Fruit fly (Drosophila melanogaster) whole organism, embryonic: ENCODE results near the gene CG13024.

ENCODE experiments used
- BtbVII ChIP-seq: fragments of 200-800 bp; sonication (Bioruptor generic); optimal IDR thresholded peaks from 3 replicates; lab custom pipeline; 2017; ENCODE audit warnings: missing biosample characterization, mild to moderate bottlenecking, missing genetic modification characterization
- CG10267 ChIP-seq: fragments of 200-800 bp; sonication (Bioruptor generic); optimal IDR thresholded peaks from 2 replicates; lab custom pipeline; 2018; ENCODE audit warnings: missing biosample characterization, mild to moderate bottlenecking, missing genetic modification characterization, moderate library complexity
- CG11093 ChIP-seq: fragments of 200-800 bp; sonication (Bioruptor generic); IDR thresholded peaks from 3 replicates; pipeline ENCODE4 v1.3.6; 2022; ENCODE audit warnings: missing biosample characterization, missing genetic modification characterization
- CG11398 ChIP-seq: fragments of 200-800 bp; sonication (Bioruptor generic); optimal IDR thresholded peaks from 2 replicates; lab custom pipeline; 2016; ENCODE audit warnings: missing biosample characterization, missing genetic modification characterization
- CG11504 ChIP-seq: fragments of 200-800 bp; sonication (Bioruptor generic); optimal IDR thresholded peaks from 3 replicates; lab custom pipeline; 2019; ENCODE audit warnings: missing biosample characterization, mild to moderate bottlenecking, missing genetic modification characterization, moderate library complexity
- CG15696 ChIP-seq: fragments of 200-800 bp; sonication (Bioruptor generic); optimal IDR thresholded peaks from 2 replicates; lab custom pipeline; 2019; ENCODE audit warnings: missing biosample characterization, mild to moderate bottlenecking, missing genetic modification characterization, moderate library complexity
- CG16779 ChIP-seq: fragments of 200-800 bp; sonication (Bioruptor generic); IDR thresholded peaks from 2 replicates; pipeline ENCODE4 v1.3.6; 2022; ENCODE audit warnings: missing biosample characterization, missing genetic modification characterization
- CG17385 ChIP-seq: fragments of 200-800 bp; sonication (Bioruptor generic); optimal IDR thresholded peaks from 3 replicates; lab custom pipeline; 2018; ENCODE audit warnings: missing biosample characterization, mild to moderate bottlenecking, missing genetic modification characterization
- CG3847 ChIP-seq: fragments of 200-800 bp; sonication (Bioruptor generic); IDR thresholded peaks from 2 replicates; pipeline ENCODE4 v1.3.6; 2022; ENCODE audit warnings: missing biosample characterization, missing genetic modification characterization
- CG42726 ChIP-seq: fragments of 200-800 bp; sonication (Bioruptor generic); IDR thresholded peaks from 2 replicates; pipeline ENCODE4 v1.3.6; 2022; ENCODE audit warnings: missing biosample characterization, missing genetic modification characterization; ENCODE audit not compliant: partially characterized antibody
- CG4360 ChIP-seq: fragments of 200-800 bp; sonication (Bioruptor generic); IDR thresholded peaks from 2 replicates; pipeline ENCODE4 v1.3.6; 2022; ENCODE audit warnings: missing biosample characterization, missing genetic modification characterization
- CG4617 ChIP-seq: fragments of 200-800 bp; sonication (Bioruptor generic); optimal IDR thresholded peaks from 3 replicates; lab custom pipeline; 2016; ENCODE audit warnings: missing biosample characterization, missing genetic modification characterization, borderline replicate concordance
- CG6175 ChIP-seq: fragments of 200-800 bp; sonication (Bioruptor generic); IDR thresholded peaks from 3 replicates; pipeline ENCODE4 v1.3.6; 2022; ENCODE audit warnings: missing biosample characterization, missing genetic modification characterization
- CG7839 ChIP-seq: fragments of 200-800 bp; sonication (Bioruptor generic); optimal IDR thresholded peaks from 3 replicates; lab custom pipeline; 2018; ENCODE audit warnings: missing biosample characterization, mild to moderate bottlenecking, missing genetic modification characterization, moderate library complexity
- CG8281 ChIP-seq: fragments of 200-800 bp; sonication (Bioruptor generic); optimal IDR thresholded peaks from 2 replicates; lab custom pipeline; 2018; ENCODE audit warnings: missing biosample characterization, mild to moderate bottlenecking, missing genetic modification characterization, moderate library complexity
- CG9817 ChIP-seq: fragments of 200-800 bp; sonication (Bioruptor generic); optimal IDR thresholded peaks from 2 replicates; lab custom pipeline; 2018; ENCODE audit warnings: missing biosample characterization, mild to moderate bottlenecking, missing genetic modification characterization, moderate library complexity
- CTCF ChIP-seq: fragments of 200-800 bp; sonication (Bioruptor generic); optimal IDR thresholded peaks from 2 replicates; lab custom pipeline; 2017; ENCODE audit warnings: missing biosample characterization, mild to moderate bottlenecking, missing genetic modification characterization, moderate library complexity
- Chrac-16 ChIP-seq: fragments of 200-800 bp; sonication (Bioruptor generic); optimal IDR thresholded peaks from 3 replicates; lab custom pipeline; 2016; ENCODE audit warnings: missing biosample characterization, missing genetic modification characterization
- Drgx ChIP-seq: fragments of 200-800 bp; sonication (Bioruptor generic); IDR thresholded peaks from 2 replicates; pipeline ENCODE4 v1.3.6; 2022; ENCODE audit warnings: missing biosample characterization, missing genetic modification characterization
- E2f2 ChIP-seq: fragments of 200-800 bp; sonication (Bioruptor generic); IDR thresholded peaks from 2 replicates; pipeline ENCODE4 v1.3.6; 2022; ENCODE audit warnings: missing biosample characterization, missing genetic modification characterization
- Fer3 ChIP-seq: fragments of 200-800 bp; sonication (Bioruptor generic); optimal IDR thresholded peaks from 2 replicates; lab custom pipeline; 2018; ENCODE audit warnings: missing biosample characterization, mild to moderate bottlenecking, missing genetic modification characterization, moderate library complexity
- H2.0 ChIP-seq: fragments of 200-800 bp; sonication (Bioruptor generic); IDR thresholded peaks from 2 replicates; pipeline ENCODE4 v1.3.6; 2022; ENCODE audit warnings: missing biosample characterization, missing genetic modification characterization
- HHEX ChIP-seq: fragments of 200-800 bp; sonication (Bioruptor generic); optimal IDR thresholded peaks from 3 replicates; lab custom pipeline; 2017; ENCODE audit warnings: missing biosample characterization, mild to moderate bottlenecking, missing genetic modification characterization, missing genetic modification reagents
- Max ChIP-seq: fragments of 200-800 bp; sonication (Bioruptor generic); optimal IDR thresholded peaks from 2 replicates; lab custom pipeline; 2016; ENCODE audit warnings: missing biosample characterization, mild to moderate bottlenecking, missing genetic modification characterization
- NC2α ChIP-seq: fragments of 200-800 bp; sonication (Bioruptor generic); optimal IDR thresholded peaks from 2 replicates; lab custom pipeline; 2016; ENCODE audit warnings: missing biosample characterization, missing genetic modification characterization
- Nf-YA ChIP-seq: fragments of 200-800 bp; sonication (Bioruptor generic); IDR thresholded peaks from 2 replicates; pipeline ENCODE4 v1.3.6; 2022; ENCODE audit warnings: missing biosample characterization, missing genetic modification characterization
- NfI ChIP-seq: fragments of 200-800 bp; sonication (Bioruptor generic); optimal IDR thresholded peaks from 3 replicates; lab custom pipeline; 2018; ENCODE audit warnings: missing biosample characterization, mild to moderate bottlenecking, missing genetic modification characterization, moderate library complexity
- Optix ChIP-seq: fragments of 200-800 bp; sonication (Bioruptor generic); IDR thresholded peaks from 3 replicates; pipeline ENCODE4 v1.3.6; 2022; ENCODE audit warnings: missing biosample characterization, missing genetic modification characterization
- Taf1 ChIP-seq: fragments of 200-800 bp; sonication (Bioruptor generic); IDR thresholded peaks from 2 replicates; pipeline ENCODE4 v1.3.6; 2022; ENCODE audit warnings: missing biosample characterization, missing genetic modification characterization
- Trl ChIP-seq, 3 experiments: fragments of >200 bp in 2 of 3; fragments of 200-800 bp in 1 of 3; sonication (Bioruptor generic) in 1 of 3; optimal IDR thresholded peaks; 2 replicates in 1 of 3; 3 replicates in 2 of 3; lab custom pipeline; 2016 to 2017; ENCODE audit warnings: missing biosample characterization in 1 of 3, missing genetic modification characterization in 1 of 3
- Vsx1 ChIP-seq: fragments of 200-800 bp; sonication (Bioruptor generic); optimal IDR thresholded peaks from 2 replicates; lab custom pipeline; 2017; ENCODE audit warnings: missing biosample characterization, mild to moderate bottlenecking, missing genetic modification characterization, missing genetic modification reagents
- Xbp1 ChIP-seq: fragments of 200-800 bp; sonication (Bioruptor generic); optimal IDR thresholded peaks from 3 replicates; lab custom pipeline; 2016; ENCODE audit warnings: missing biosample characterization, mild to moderate bottlenecking, missing genetic modification characterization
- al ChIP-seq: fragments of 200-800 bp; sonication (Bioruptor generic); IDR thresholded peaks from 2 replicates; pipeline ENCODE4 v1.3.6; 2022; ENCODE audit warnings: missing biosample characterization, missing genetic modification characterization
- bowl ChIP-seq: fragments of 200-800 bp; sonication (Bioruptor generic); IDR thresholded peaks from 2 replicates; pipeline ENCODE4 v1.3.6; 2022; ENCODE audit warnings: missing biosample characterization, missing genetic modification characterization
- eyg ChIP-seq: fragments of 200-800 bp; sonication (Bioruptor generic); optimal IDR thresholded peaks from 3 replicates; lab custom pipeline; 2016; ENCODE audit warnings: missing biosample characterization, missing genetic modification characterization
- fru ChIP-seq: fragments of >200 bp; optimal IDR thresholded peaks from 2 replicates; lab custom pipeline; 2017
- hb ChIP-seq: fragments of 200-800 bp; sonication (Bioruptor generic); IDR thresholded peaks from 3 replicates; pipeline ENCODE4 v1.3.6; 2022; ENCODE audit warnings: missing biosample characterization, missing genetic modification characterization; ENCODE audit not compliant: partially characterized antibody
- inv ChIP-seq: fragments of 200-800 bp; sonication (Bioruptor generic); IDR thresholded peaks from 2 replicates; pipeline ENCODE4 v1.3.6; 2022; ENCODE audit warnings: missing biosample characterization, missing genetic modification characterization; ENCODE audit not compliant: partially characterized antibody
- nom ChIP-seq: fragments of 200-800 bp; sonication (Bioruptor generic); optimal IDR thresholded peaks from 2 replicates; lab custom pipeline; 2017; ENCODE audit warnings: missing biosample characterization, missing genetic modification characterization, mild to moderate bottlenecking, moderate library complexity, missing genetic modification reagents
- odd ChIP-seq: fragments of 200-800 bp; sonication (Bioruptor generic); optimal IDR thresholded peaks from 2 replicates; lab custom pipeline; 2017; ENCODE audit warnings: missing biosample characterization, mild to moderate bottlenecking, missing genetic modification characterization
- pita ChIP-seq: fragments of 200-800 bp; sonication (Bioruptor generic); optimal IDR thresholded peaks from 2 replicates; lab custom pipeline; 2017; ENCODE audit warnings: missing biosample characterization, mild to moderate bottlenecking, missing genetic modification characterization
- pros ChIP-seq: fragments of 200-800 bp; sonication (Bioruptor generic); optimal IDR thresholded peaks from 3 replicates; lab custom pipeline; 2019; ENCODE audit warnings: missing biosample characterization, mild to moderate bottlenecking, missing genetic modification characterization, moderate library complexity
- seq ChIP-seq: fragments of 200-800 bp; sonication (Bioruptor generic); IDR thresholded peaks from 2 replicates; pipeline ENCODE4 v1.3.6; 2022; ENCODE audit warnings: missing biosample characterization, missing genetic modification characterization
- sim ChIP-seq: fragments of 200-800 bp; sonication (Bioruptor generic); IDR thresholded peaks from 2 replicates; pipeline ENCODE4 v1.3.6; 2022; ENCODE audit warnings: missing biosample characterization, missing genetic modification characterization
- stc ChIP-seq: fragments of 200-800 bp; sonication (Bioruptor generic); IDR thresholded peaks from 2 replicates; pipeline ENCODE4 v1.3.6; 2022; ENCODE audit warnings: missing biosample characterization, missing genetic modification characterization
- tap ChIP-seq: fragments of 200-800 bp; optimal IDR thresholded peaks from 3 replicates; lab custom pipeline; 2019; ENCODE audit warnings: missing biosample characterization, mild to moderate bottlenecking, missing genetic modification characterization, moderate library complexity
- tgo ChIP-seq: fragments of 200-800 bp; sonication (Bioruptor generic); IDR thresholded peaks from 3 replicates; pipeline ENCODE4 v1.3.6; 2022; ENCODE audit warnings: missing biosample characterization, missing genetic modification characterization
- toy ChIP-seq: fragments of 200-800 bp; sonication (Bioruptor generic); IDR thresholded peaks from 2 replicates; pipeline ENCODE4 v1.3.6; 2022; ENCODE audit warnings: missing biosample characterization, missing genetic modification characterization
- vvl ChIP-seq: fragments of 200-800 bp; sonication (Bioruptor generic); IDR thresholded peaks from 2 replicates; pipeline ENCODE4 v1.3.6; 2022; ENCODE audit warnings: missing biosample characterization, missing genetic modification characterization
- zfh1 ChIP-seq: fragments of 200-800 bp; sonication (Bioruptor generic); IDR thresholded peaks from 3 replicates; pipeline ENCODE4 v1.3.6; 2022; ENCODE audit warnings: missing biosample characterization, missing genetic modification characterization

Gene CG13024

DNA sequence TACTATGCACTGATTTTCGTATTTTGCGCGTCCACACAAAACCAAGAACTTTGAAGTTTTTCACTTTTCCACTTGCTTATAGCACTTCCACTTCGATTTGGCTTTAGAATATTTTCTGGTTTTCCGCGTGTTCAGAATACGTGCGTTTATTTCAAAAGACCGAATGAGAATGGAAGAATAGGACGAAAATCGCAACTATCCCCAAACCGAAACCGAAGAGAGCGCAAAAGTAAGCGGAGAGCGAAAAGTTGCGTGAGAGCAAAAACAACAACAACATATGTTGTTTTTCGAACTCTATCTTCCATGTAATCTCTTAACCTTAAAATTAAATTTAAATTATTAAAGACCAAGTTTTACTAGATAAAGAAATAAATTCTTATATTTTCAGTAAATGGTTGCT, 21.3 kb downstream of the CG13024 start, which contains the start of gene CG9674:
CG9674 (minus strand) TSS at position 174 of the 400 bp plus-strand sequence.
- TF ChIP-seq CG42726 (GFP tag; lab: Robert Waterston, UW): no peak
- TF ChIP-seq CG17385: no peak
- TF ChIP-seq CG4360 (GFP tag; lab: Robert Waterston, UW): peak; percentile 59; the same call in 1 of the 2 replicates
- no peak for TF ChIP-seq eyg (GFP tag; lab: Kevin White, UChicago)
- no peak for TF ChIP-seq CG9817
- peak; percentile 72 for TF ChIP-seq nom
- TF ChIP-seq CG11093 (GFP tag; lab: Robert Waterston, UW): no peak
- TF ChIP-seq Nf-YA (GFP tag; lab: Robert Waterston, UW): no peak
- TF ChIP-seq CG6175 (GFP tag; lab: Robert Waterston, UW): no peak
- TF ChIP-seq zfh1 (GFP tag; lab: Robert Waterston, UW): no peak
- TF ChIP-seq CG11398 (GFP tag; lab: Kevin White, UChicago): no peak
- TF ChIP-seq Trl (optimal IDR thresholded peaks at IDR 0.05; lab: Kevin White, UChicago): peak; percentile 51
- no peak for TF ChIP-seq Trl (GFP tag; optimal IDR thresholded peaks at IDR 0.05; lab: Kevin White, UChicago)
- TF ChIP-seq Fer3 (tag; lab: Kevin White, UChicago): no peak
- no peak for TF ChIP-seq Optix
- peak; percentile 14; the same call in 1 of the 2 replicates for TF ChIP-seq seq (GFP tag; lab: Robert Waterston, UW)
- no peak for TF ChIP-seq Max (GFP tag; lab: Kevin White, UChicago)
- TF ChIP-seq BtbVII (GFP tag; lab: Kevin White, UChicago): no peak

DNA sequence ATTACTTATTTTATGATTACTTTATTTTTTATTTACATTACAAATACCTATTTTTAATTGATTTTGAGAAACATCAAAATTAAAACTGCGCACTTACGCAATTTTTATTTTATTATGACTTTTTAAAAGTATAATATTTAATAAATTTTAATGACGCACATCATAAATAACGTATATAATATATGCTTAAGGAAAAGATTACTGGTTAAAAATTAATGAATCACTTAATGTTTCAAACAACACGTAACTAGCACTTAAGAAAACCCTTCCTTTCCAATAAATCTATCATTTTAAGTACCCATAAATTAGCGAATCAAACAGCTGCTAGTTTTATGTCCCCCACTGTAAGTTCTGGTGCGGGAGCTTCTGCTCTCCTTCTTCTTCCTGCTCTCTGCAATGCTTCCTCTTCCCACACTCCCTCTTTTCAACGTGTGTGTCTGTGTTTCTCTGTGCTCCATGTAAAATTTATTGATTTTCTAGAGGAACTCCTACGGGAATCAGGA, 22.0 kb downstream of the CG13024 start:
- TF ChIP-seq Xbp1 (GFP tag; lab: Kevin White, UChicago) (peak; percentile 64), fru (lab: Kevin White, UChicago) (no peak), CG16779 (GFP tag; lab: Robert Waterston, UW) (0 out of 2 replicates have a peak, but pooled peaks have one; percentile 25), NC2α (GFP tag; lab: Kevin White, UChicago) (no peak), Chrac-16 (GFP tag; lab: Kevin White, UChicago) (peak; percentile 36), stc (GFP tag; lab: Robert Waterston, UW) (0 out of 2 replicates have a peak, but pooled peaks have one; percentile 42), Taf1 (GFP tag; lab: Robert Waterston, UW) (peak; percentile 27), hb (GFP tag; lab: Robert Waterston, UW) (no peak), tap (tag; lab: Kevin White, UChicago) (peak; percentile 44), CG4617 (no peak), tgo (GFP tag; lab: Robert Waterston, UW) (peak; percentile 54; the same call in 1 of the 3 replicates), H2.0 (GFP tag; lab: Robert Waterston, UW) (peak; percentile 9; the same call in 1 of the 2 replicates), CG15696 (tag; lab: Kevin White, UChicago) (peak; percentile 29), E2f2 (GFP tag; lab: Robert Waterston, UW) (no peak; the same call in 1 of the 2 replicates), inv (GFP tag; lab: Robert Waterston, UW) (no peak), toy (GFP tag; lab: Robert Waterston, UW) (0 out of 2 replicates have a peak, but pooled peaks have one; percentile 20), CG8281 (tag; lab: Kevin White, UChicago) (peak; percentile 23), bowl (no peak), Drgx (peak; percentile 39; the same call in 1 of the 2 replicates), pita (GFP tag; lab: Kevin White, UChicago) (no peak), CG10267 (tag; lab: Kevin White, UChicago) (peak; percentile 68), CG42726 (GFP tag; lab: Robert Waterston, UW) (no peak), odd (GFP tag; lab: Kevin White, UChicago) (peak; percentile 68), sim (GFP tag; lab: Robert Waterston, UW) (no peak), CTCF (GFP tag; lab: Kevin White, UChicago) (peak; percentile 34), NfI (peak; percentile 68), CG11504 (tag; lab: Kevin White, UChicago) (peak; percentile 87), Vsx1 (GFP tag; lab: Kevin White, UChicago) (peak; percentile 42), vvl (peak; percentile 70), HHEX (GFP tag; lab: Kevin White, UChicago) (peak; percentile 67), pros (GFP tag; lab: Kevin White, UChicago) (no peak), CG3847 (GFP tag; lab: Robert Waterston, UW) (no peak), al (GFP tag; lab: Robert Waterston, UW) (0 out of 2 replicates have a peak, but pooled peaks have one; percentile 13), CG7839 (tag; lab: Kevin White, UChicago) (peak; percentile 76)
